Worm (Caenorhabditis elegans) whole organism, L3 larva: ENCODE results near the gene clh-4.
A peak's percentile ranks its signal among the peaks of the same experiment; 100 is the strongest.

Experiments
- aly-2 ChIP-seq: fragments of 150-350 bp; optimal IDR thresholded peaks from 2 replicates; lab custom pipeline; 2014; ENCODE audit warnings: missing biosample characterization, missing genetic modification characterization
- ama-1 ChIP-seq: fragments of 150-350 bp; optimal IDR thresholded peaks from 2 replicates; lab custom pipeline; 2018
- elt-2 ChIP-seq: sonication (generic microtip); optimal IDR thresholded peaks from 2 replicates; lab custom pipeline; 2016; ENCODE audit warnings: missing genetic modification reagents, mild to moderate bottlenecking, missing genetic modification characterization, missing compliant biosample characterization
- elt-3 ChIP-seq, 3 experiments: fragments of 150-350 bp in 1 of 3; sonication (generic microtip) in 2 of 3; optimal IDR thresholded peaks; 2 replicates in 2 of 3; 4 replicates in 1 of 3; lab custom pipeline; 2014 to 2017; ENCODE audit warnings: missing biosample characterization in 3 of 3, missing genetic modification characterization in 3 of 3
- fkh-10 ChIP-seq: sonication (generic microtip); optimal IDR thresholded peaks from 2 replicates; lab custom pipeline; 2017; ENCODE audit warnings: missing biosample characterization, missing genetic modification reagents, missing genetic modification characterization
- lin-15B ChIP-seq: fragments of 150-350 bp; optimal IDR thresholded peaks from 2 replicates; lab custom pipeline; 2014; ENCODE audit warnings: missing biosample characterization, missing genetic modification characterization
- mdl-1 ChIP-seq: fragments of 150-350 bp; optimal IDR thresholded peaks from 2 replicates; lab custom pipeline; 2014; ENCODE audit warnings: missing biosample characterization, missing genetic modification characterization
- nhr-12 ChIP-seq: fragments of 150-350 bp; optimal IDR thresholded peaks from 2 replicates; lab custom pipeline; 2014; ENCODE audit warnings: missing biosample characterization, missing genetic modification characterization
- nhr-28 ChIP-seq: fragments of 150-350 bp; optimal IDR thresholded peaks from 2 replicates; lab custom pipeline; 2014; ENCODE audit warnings: missing biosample characterization, missing genetic modification characterization
- pha-4 ChIP-seq: fragments of 150-350 bp; optimal IDR thresholded peaks from 2 replicates; lab custom pipeline; 2014; ENCODE audit warnings: missing biosample characterization, missing genetic modification reagents, missing genetic modification characterization
- unc-62 ChIP-seq: fragments of 150-350 bp; sonication (generic microtip); optimal IDR thresholded peaks from 4 replicates; lab custom pipeline; 2014; ENCODE audit warnings: missing biosample characterization, missing genetic modification reagents, missing genetic modification characterization

- TF ChIP-seq elt-3 (tag; optimal IDR thresholded peaks at IDR 0.05; lab: Kevin White, UChicago) (no peak), ama-1 (peak; percentile 35), unc-62 (no peak), pha-4 (peak; percentile 87), nhr-28 (no peak), nhr-12 (no peak), aly-2 (tag; lab: Kevin White, UChicago) (no peak), elt-2 (tag; lab: Kevin White, UChicago) (peak; percentile 55), lin-15B (no peak), mdl-1 (tag; lab: Kevin White, UChicago) (peak; percentile 88), fkh-10 (no peak)
Measured at ce11 chrX:4142202-4142601, 41.8 kb upstream of the clh-4 start.
